Worm (Caenorhabditis elegans) whole organism, young adult: ENCODE measurements around the gene srz-66.

Experiments used
- ceh-100 ChIP-seq: fragments of 200-800 bp; sonication (Bioruptor generic); IDR thresholded peaks from 2 replicates; pipeline ENCODE4 v1.3.6; 2022; ENCODE audit warnings: missing genetic modification reagents, missing genetic modification characterization, missing compliant biosample characterization
- nhr-27 ChIP-seq: fragments of 200-800 bp; sonication (Bioruptor generic); optimal IDR thresholded peaks from 2 replicates; lab custom pipeline; 2018; ENCODE audit warnings: mild to moderate bottlenecking, missing genetic modification characterization, moderate library complexity, missing compliant biosample characterization
- rec-8 ChIP-seq, 2 experiments: sonication (generic microtip); optimal IDR thresholded peaks; 2 replicates each; lab custom pipeline; 2016; ENCODE audit warnings: mild to moderate bottlenecking in 2 of 2, missing genetic modification characterization in 2 of 2, missing genetic modification reagents in 2 of 2, missing genotype in 2 of 2, missing biosample characterization in 1 of 2, missing compliant biosample characterization in 1 of 2, moderate library complexity in 1 of 2

ce11 chrV:17198926-17199325 lies 31.6 kb upstream of the srz-66 start, which contains the start of gene srz-96:
- TF ChIP-seq rec-8 (tag; optimal IDR thresholded peaks at IDR 0.05; lab: Kevin White, UChicago): no peak
- no peak for TF ChIP-seq ceh-100 (GFP tag; lab: Robert Waterston, UW)
- TF ChIP-seq nhr-27: no peak
